Worm (Caenorhabditis elegans) whole organism, L4 larva: Measurements from ENCODE around the gene ctf-18.

Experiments
- aha-1 ChIP-seq: fragments of 150-350 bp; peaks from one replicate; lab custom pipeline; 2014; ENCODE audit warnings: missing biosample characterization, missing genetic modification characterization
- aly-2 ChIP-seq: sonication (generic microtip); optimal IDR thresholded peaks from 2 replicates; lab custom pipeline; 2018; ENCODE audit warnings: missing biosample characterization, missing genetic modification characterization
- fkh-10 ChIP-seq: fragments of 150-350 bp; optimal IDR thresholded peaks from 2 replicates; lab custom pipeline; 2014; ENCODE audit warnings: missing biosample characterization, missing genetic modification reagents, missing genetic modification characterization
- lin-15B ChIP-seq: fragments of 150-350 bp; sonication (generic microtip); optimal IDR thresholded peaks from 3 replicates; lab custom pipeline; 2014; ENCODE audit warnings: missing biosample characterization, missing genetic modification characterization
- lin-29 ChIP-seq: fragments of 200-800 bp; sonication (Bioruptor generic); IDR thresholded peaks from 2 replicates; pipeline ENCODE4 v1.3.6; 2022; ENCODE audit warnings: missing genetic modification reagents, missing genetic modification characterization, missing compliant biosample characterization
- mdl-1 ChIP-seq, 2 experiments: fragments of 150-350 bp in 1 of 2; sonication (generic microtip) in 1 of 2; optimal IDR thresholded peaks; 2 replicates each; lab custom pipeline; 2014 to 2017; ENCODE audit warnings: missing biosample characterization in 2 of 2, missing genetic modification characterization in 2 of 2
- mxl-2 ChIP-seq: fragments of 200-800 bp; sonication (Bioruptor generic); conservative IDR thresholded peaks from 2 replicates; pipeline ENCODE4 v1.3.6; 2022; ENCODE audit warnings: missing genetic modification reagents, missing genetic modification characterization, missing compliant biosample characterization
- nhr-10 ChIP-seq: fragments of 150-350 bp; optimal IDR thresholded peaks from 2 replicates; lab custom pipeline; 2014; ENCODE audit warnings: missing biosample characterization, missing genetic modification characterization
- nhr-28 ChIP-seq: fragments of 150-350 bp; optimal IDR thresholded peaks from 2 replicates; lab custom pipeline; 2014; ENCODE audit warnings: missing biosample characterization, missing genetic modification characterization
- skn-1 ChIP-seq: fragments of 150-350 bp; optimal IDR thresholded peaks from 2 replicates; lab custom pipeline; 2014; ENCODE audit warnings: missing biosample characterization, missing genetic modification characterization
- unc-130 ChIP-seq: sonication (generic microtip); optimal IDR thresholded peaks from 2 replicates; lab custom pipeline; 2016; ENCODE audit warnings: missing genetic modification reagents, missing genetic modification characterization, missing compliant biosample characterization
- unc-39 ChIP-seq: sonication (generic microtip); optimal IDR thresholded peaks from 2 replicates; lab custom pipeline; 2017; ENCODE audit warnings: missing biosample characterization, missing genetic modification characterization

DNA sequence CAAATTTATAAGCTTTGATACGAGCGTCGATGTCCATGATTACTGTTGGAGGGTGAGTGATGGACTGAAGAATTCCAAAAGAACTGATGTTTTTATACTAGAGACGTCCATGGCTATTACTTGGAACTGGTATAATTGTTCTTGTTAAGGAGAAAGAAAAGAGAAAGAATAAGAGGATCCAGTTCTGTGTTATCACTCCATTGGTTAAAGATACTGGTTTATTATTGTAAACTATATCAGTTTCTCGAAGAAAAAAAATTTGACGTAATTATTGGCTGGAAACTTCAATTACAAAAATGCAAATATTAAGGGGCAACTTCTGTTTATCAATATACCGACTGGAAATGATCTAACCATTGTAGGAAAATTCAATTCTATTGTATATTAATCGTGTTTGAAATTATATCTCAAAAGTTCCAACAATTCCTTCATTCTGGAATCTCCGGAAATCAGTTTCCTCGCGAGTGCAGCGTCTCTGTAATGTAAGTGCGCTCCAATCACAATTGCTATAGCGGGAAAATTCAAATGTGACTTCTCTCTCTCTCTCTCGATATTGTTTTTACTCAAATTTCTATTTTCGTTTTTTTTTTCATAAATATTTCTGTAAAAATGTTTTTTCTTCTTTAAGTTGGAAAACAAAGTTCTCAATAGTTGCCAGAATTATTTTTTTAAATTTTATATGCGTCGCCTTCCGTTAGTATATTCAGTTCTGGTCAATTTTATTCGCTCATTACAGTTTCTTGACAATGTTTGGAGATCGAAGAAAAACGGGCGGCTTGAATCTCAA lies 40.9 kb downstream of the ctf-18 start, which contains the start of the genes col-2 and ndc-80:
- TF ChIP-seq aly-2 (tag; lab: Kevin White, UChicago) (no peak), unc-130 (GFP tag; lab: Kevin White, UChicago) (peak; percentile 82), lin-15B (tag; lab: Kevin White, UChicago) (no peak), unc-39 (tag; lab: Kevin White, UChicago) (no peak), mxl-2 (no peak), lin-29 (GFP tag; lab: Robert Waterston, UW) (no peak), nhr-10 (tag; lab: Kevin White, UChicago) (no peak), aha-1 (peak; percentile 90), mdl-1 (tag; optimal IDR thresholded peaks at IDR 0.05; lab: Kevin White, UChicago) (peak in 1 of 2 experiments; percentile 0), nhr-28 (no peak), fkh-10 (no peak), skn-1 (tag; lab: Kevin White, UChicago) (no peak)
